Worm (Caenorhabditis elegans) whole organism, young adult: ENCODE results near the gene hipr-1.

Source experiments
- B0035.1 ChIP-seq: sonication (generic microtip); optimal IDR thresholded peaks from 2 replicates; lab custom pipeline; 2016; ENCODE audit warnings: missing genetic modification characterization, mild to moderate bottlenecking, missing compliant biosample characterization, missing genotype, missing genetic modification reagents
- B0336.3 ChIP-seq: fragments of 200-800 bp; sonication (Bioruptor generic); IDR thresholded peaks from 2 replicates; pipeline ENCODE4 v1.3.6; 2022; ENCODE audit warnings: missing genetic modification characterization, missing compliant biosample characterization
- D2030.7 ChIP-seq: fragments of 200-800 bp; sonication (Bioruptor generic); IDR thresholded peaks from 2 replicates; pipeline ENCODE4 v1.3.6; 2022; ENCODE audit warnings: missing genetic modification reagents, missing genetic modification characterization, missing compliant biosample characterization
- F22D6.2 ChIP-seq: sonication (generic microtip); optimal IDR thresholded peaks from 2 replicates; lab custom pipeline; 2016; ENCODE audit warnings: mild to moderate bottlenecking, missing genetic modification characterization, missing compliant biosample characterization
- F33H1.4 ChIP-seq: fragments of 200-800 bp; sonication (Bioruptor generic); IDR thresholded peaks from 2 replicates; pipeline ENCODE4 v1.3.6; 2022; ENCODE audit warnings: missing genetic modification reagents, missing genetic modification characterization, missing compliant biosample characterization
- F39B2.1 ChIP-seq: fragments of 200-800 bp; sonication (Bioruptor generic); IDR thresholded peaks from 2 replicates; pipeline ENCODE4 v1.3.6; 2022; ENCODE audit warnings: missing genetic modification reagents, missing genetic modification characterization, missing compliant biosample characterization
- F49E8.2 ChIP-seq: sonication (generic microtip); optimal IDR thresholded peaks from 3 replicates; lab custom pipeline; 2017; ENCODE audit warnings: missing genetic modification characterization, mild to moderate bottlenecking, missing compliant biosample characterization, antibody characterized with exemption, moderate library complexity; ENCODE audit not compliant: insufficient read depth
- T07F8.4 ChIP-seq: sonication (generic microtip); optimal IDR thresholded peaks from 2 replicates; lab custom pipeline; 2016; ENCODE audit warnings: mild to moderate bottlenecking, missing genetic modification characterization, moderate library complexity, missing compliant biosample characterization
- Y56A3A.18 ChIP-seq: fragments of 200-800 bp; sonication (Bioruptor generic); IDR thresholded peaks from 2 replicates; pipeline ENCODE4 v1.3.6; 2022; ENCODE audit warnings: missing genetic modification reagents, missing genetic modification characterization, missing compliant biosample characterization
- ama-1 ChIP-seq, 3 experiments: fragments of 150-350 bp in 1 of 3; sonication (generic microtip) in 2 of 3; optimal IDR thresholded peaks; 2 replicates each; lab custom pipeline; 2014 to 2018; ENCODE audit warnings: missing biosample characterization in 2 of 3, missing genetic modification characterization in 2 of 3, missing genetic modification reagents in 2 of 3
- athp-1 ChIP-seq: sonication (generic microtip); optimal IDR thresholded peaks from 2 replicates; lab custom pipeline; 2017; ENCODE audit warnings: mild to moderate bottlenecking, missing genetic modification characterization, missing compliant biosample characterization
- attf-6 ChIP-seq: fragments of 200-800 bp; sonication (Bioruptor generic); IDR thresholded peaks from 2 replicates; pipeline ENCODE4 v1.3.6; 2022; ENCODE audit warnings: missing genetic modification reagents, missing genetic modification characterization, missing compliant biosample characterization
- bed-2 ChIP-seq: fragments of 200-800 bp; sonication (Bioruptor generic); IDR thresholded peaks from 2 replicates; pipeline ENCODE4 v1.3.6; 2022; ENCODE audit warnings: missing genetic modification reagents, missing genetic modification characterization, missing compliant biosample characterization
- ccch-3 ChIP-seq: fragments of 200-800 bp; sonication (Bioruptor generic); optimal IDR thresholded peaks from 2 replicates; lab custom pipeline; 2018; ENCODE audit warnings: mild to moderate bottlenecking, missing genetic modification characterization, missing compliant biosample characterization
- ceh-100 ChIP-seq: fragments of 200-800 bp; sonication (Bioruptor generic); IDR thresholded peaks from 2 replicates; pipeline ENCODE4 v1.3.6; 2022; ENCODE audit warnings: missing genetic modification reagents, missing genetic modification characterization, missing compliant biosample characterization
- ceh-40 ChIP-seq: fragments of 200-800 bp; sonication (Bioruptor generic); IDR thresholded peaks from 2 replicates; pipeline ENCODE4 v1.3.6; 2022; ENCODE audit warnings: missing genetic modification characterization, missing compliant biosample characterization
- ceh-79 ChIP-seq: sonication (generic microtip); optimal IDR thresholded peaks from 2 replicates; lab custom pipeline; 2017; ENCODE audit warnings: mild to moderate bottlenecking, missing genetic modification characterization, missing compliant biosample characterization
- dox-1 ChIP-seq: fragments of 200-800 bp; sonication (Bioruptor generic); IDR thresholded peaks from 2 replicates; pipeline ENCODE4 v1.3.6; 2022; ENCODE audit warnings: missing genetic modification reagents, missing genetic modification characterization, missing compliant biosample characterization
- dpl-1 ChIP-seq: fragments of 150-350 bp; optimal IDR thresholded peaks from 2 replicates; lab custom pipeline; 2014; ENCODE audit warnings: missing biosample characterization, missing genetic modification reagents, missing genetic modification characterization
- efl-1 ChIP-seq: fragments of 150-350 bp; optimal IDR thresholded peaks from 2 replicates; lab custom pipeline; 2014; ENCODE audit warnings: missing biosample characterization, missing genetic modification reagents, missing genetic modification characterization
- egl-18 ChIP-seq: fragments of 200-800 bp; sonication (Bioruptor generic); IDR thresholded peaks from 2 replicates; pipeline ENCODE4 v1.3.6; 2022; ENCODE audit warnings: missing genetic modification reagents, missing genetic modification characterization, missing compliant biosample characterization
- egl-44 ChIP-seq: fragments of 200-800 bp; sonication (Bioruptor generic); IDR thresholded peaks from 2 replicates; pipeline ENCODE4 v1.3.6; 2022; ENCODE audit warnings: missing genetic modification reagents, missing genetic modification characterization, missing compliant biosample characterization
- ekl-4 ChIP-seq: fragments of 200-800 bp; sonication (Bioruptor generic); IDR thresholded peaks from 2 replicates; pipeline ENCODE4 v1.3.6; 2022; ENCODE audit warnings: missing genetic modification reagents, missing genetic modification characterization, missing compliant biosample characterization
- ets-4 ChIP-seq: fragments of 200-800 bp; sonication (Bioruptor generic); optimal IDR thresholded peaks from 2 replicates; lab custom pipeline; 2018; ENCODE audit warnings: mild to moderate bottlenecking, missing genetic modification characterization, missing compliant biosample characterization
- fkh-3 ChIP-seq: sonication (generic microtip); optimal IDR thresholded peaks from 2 replicates; lab custom pipeline; 2016; ENCODE audit warnings: mild to moderate bottlenecking, missing genetic modification characterization, missing compliant biosample characterization
- him-1 ChIP-seq: sonication (generic microtip); optimal IDR thresholded peaks from 2 replicates; lab custom pipeline; 2016; ENCODE audit warnings: missing genotype, missing genetic modification reagents, missing genetic modification characterization, missing compliant biosample characterization
- hmg-1.2 ChIP-seq: fragments of 200-800 bp; sonication (Bioruptor generic); IDR thresholded peaks from 2 replicates; pipeline ENCODE4 v1.3.6; 2022; ENCODE audit warnings: missing genetic modification reagents, missing genetic modification characterization, missing compliant biosample characterization
- hsf-1 ChIP-seq: fragments of 200-800 bp; sonication (Bioruptor generic); IDR thresholded peaks from 2 replicates; pipeline ENCODE4 v1.3.6; 2022; ENCODE audit warnings: missing genetic modification reagents, missing genetic modification characterization, missing compliant biosample characterization
- lin-35 ChIP-seq, 3 experiments: fragments of 150-350 bp in 2 of 3; sonication (generic microtip) in 1 of 3; optimal IDR thresholded peaks; 2 replicates each; lab custom pipeline; 2014 to 2018; ENCODE audit warnings: missing biosample characterization in 3 of 3, missing genetic modification characterization in 3 of 3, missing genetic modification reagents in 3 of 3
- lin-40 ChIP-seq: sonication (generic microtip); optimal IDR thresholded peaks from 2 replicates; lab custom pipeline; 2016; ENCODE audit warnings: missing genetic modification characterization, mild to moderate bottlenecking, missing compliant biosample characterization, missing genotype, missing genetic modification reagents
- lin-54 ChIP-seq: fragments of 200-800 bp; sonication (Bioruptor generic); optimal IDR thresholded peaks from 2 replicates; lab custom pipeline; 2018; ENCODE audit warnings: mild to moderate bottlenecking, missing genetic modification characterization, missing compliant biosample characterization
- lsl-1 ChIP-seq: fragments of 200-800 bp; sonication (Bioruptor generic); optimal IDR thresholded peaks from 2 replicates; lab custom pipeline; 2018; ENCODE audit warnings: mild to moderate bottlenecking, missing genetic modification characterization, moderate library complexity, missing compliant biosample characterization
- lsy-27 ChIP-seq: sonication (generic microtip); optimal IDR thresholded peaks from 2 replicates; lab custom pipeline; 2017; ENCODE audit warnings: missing genetic modification characterization, mild to moderate bottlenecking, missing compliant biosample characterization, antibody characterized with exemption, missing genotype, borderline replicate concordance; ENCODE audit not compliant: insufficient read depth
- madf-6 ChIP-seq: fragments of 200-800 bp; sonication (Bioruptor generic); IDR thresholded peaks from 2 replicates; pipeline ENCODE4 v1.3.6; 2022; ENCODE audit warnings: missing genetic modification reagents, missing genetic modification characterization, missing compliant biosample characterization
- madf-8 ChIP-seq: fragments of 200-800 bp; sonication (Bioruptor generic); conservative IDR thresholded peaks from 2 replicates; pipeline ENCODE4 v1.3.6; 2022; ENCODE audit warnings: missing genetic modification reagents, missing genetic modification characterization, missing compliant biosample characterization
- mel-28 ChIP-seq: sonication (generic microtip); optimal IDR thresholded peaks from 2 replicates; lab custom pipeline; 2016; ENCODE audit warnings: borderline replicate concordance, mild to moderate bottlenecking, missing genetic modification characterization, missing compliant biosample characterization
- nfya-1 ChIP-seq: sonication (generic microtip); optimal IDR thresholded peaks from 2 replicates; lab custom pipeline; 2017; ENCODE audit warnings: antibody characterized with exemption, missing compliant biosample characterization, missing genetic modification characterization, borderline replicate concordance; ENCODE audit not compliant: insufficient read depth
- nhr-27 ChIP-seq: fragments of 200-800 bp; sonication (Bioruptor generic); optimal IDR thresholded peaks from 2 replicates; lab custom pipeline; 2018; ENCODE audit warnings: mild to moderate bottlenecking, missing genetic modification characterization, moderate library complexity, missing compliant biosample characterization
- snpc-1.3 ChIP-seq: sonication (generic microtip); optimal IDR thresholded peaks from 2 replicates; lab custom pipeline; 2017; ENCODE audit warnings: missing genetic modification characterization, mild to moderate bottlenecking, missing compliant biosample characterization, antibody characterized with exemption, moderate library complexity, missing genotype, missing genetic modification reagents; ENCODE audit not compliant: insufficient read depth
- snpc-4 ChIP-seq, 5 experiments: fragments of 150-350 bp in 1 of 5; sonication (generic microtip) in 4 of 5; optimal IDR thresholded peaks; 2 replicates each; lab custom pipeline; 2014 to 2018; ENCODE audit warnings: missing genetic modification characterization in 5 of 5, missing biosample characterization in 3 of 5, antibody characterized with exemption in 2 of 5, mild to moderate bottlenecking in 2 of 5, missing compliant biosample characterization in 2 of 5, missing genotype in 2 of 5, moderate library complexity in 2 of 5, missing genetic modification reagents in 1 of 5
- sptf-2 ChIP-seq: fragments of 200-800 bp; sonication (Bioruptor generic); optimal IDR thresholded peaks from 2 replicates; lab custom pipeline; 2018; ENCODE audit warnings: mild to moderate bottlenecking, missing genetic modification characterization, missing compliant biosample characterization
- xnd-1 ChIP-seq: sonication (generic microtip); optimal IDR thresholded peaks from 2 replicates; lab custom pipeline; 2016; ENCODE audit warnings: missing genotype, missing genetic modification reagents, missing genetic modification characterization, missing compliant biosample characterization
- ztf-25 ChIP-seq: fragments of 200-800 bp; sonication (Bioruptor generic); IDR thresholded peaks from 2 replicates; pipeline ENCODE4 v1.3.6; 2022; ENCODE audit warnings: missing genetic modification reagents, missing genetic modification characterization, missing compliant biosample characterization
- ztf-28 ChIP-seq: fragments of 200-800 bp; sonication (Bioruptor generic); IDR thresholded peaks from 2 replicates; pipeline ENCODE4 v1.3.6; 2022; ENCODE audit warnings: missing genetic modification reagents, missing genetic modification characterization, missing compliant biosample characterization

hipr-1 gene

ce11 chrIII:8719769-8720252 is at the start of gene hipr-1:
TSS of gene hipr-1 (plus strand) at chrIII:8720202.
- TF ChIP-seq ztf-25 (GFP tag; lab: Robert Waterston, UW) (no peak), attf-6 (no peak), nfya-1 (tag; lab: Kevin White, UChicago) (no peak), T07F8.4 (tag; lab: Kevin White, UChicago) (no peak), B0035.1 (no peak), egl-18 (GFP tag; lab: Robert Waterston, UW) (no peak), lin-54 (GFP tag; lab: Kevin White, UChicago) (no peak), ceh-40 (GFP tag; lab: Robert Waterston, UW) (no peak), egl-44 (GFP tag; lab: Robert Waterston, UW) (no peak), ceh-100 (GFP tag; lab: Robert Waterston, UW) (no peak), dpl-1 (GFP tag; lab: Kevin White, UChicago) (no peak), lin-35 (GFP tag; optimal IDR thresholded peaks at IDR 0.05; lab: Kevin White, UChicago) (no peak), dox-1 (GFP tag; lab: Robert Waterston, UW) (no peak), mel-28 (no peak), ceh-79 (tag; lab: Kevin White, UChicago) (no peak)

- TF ChIP-seq xnd-1 (tag; lab: Kevin White, UChicago): peak; percentile 64
- TF ChIP-seq egl-44 (GFP tag; lab: Robert Waterston, UW): no peak
- peak; percentile 76 for TF ChIP-seq F33H1.4 (GFP tag; lab: Robert Waterston, UW)
- 0 out of 2 replicates have a peak, but pooled peaks have one; percentile 23 for TF ChIP-seq madf-8 (GFP tag; lab: Robert Waterston, UW)
- no peak for TF ChIP-seq snpc-4 (GFP tag; optimal IDR thresholded peaks at IDR 0.05; lab: Kevin White, UChicago)
- peak in 1 of 4 experiments; percentile 9 for TF ChIP-seq snpc-4 (tag; optimal IDR thresholded peaks at IDR 0.05; lab: Kevin White, UChicago)
- peak; percentile 43; the same call in 1 of the 2 replicates for TF ChIP-seq B0336.3 (GFP tag; lab: Robert Waterston, UW)
- TF ChIP-seq lin-54 (GFP tag; lab: Kevin White, UChicago): peak; percentile 47
- TF ChIP-seq F39B2.1 (GFP tag; lab: Robert Waterston, UW): no peak
- TF ChIP-seq ekl-4 (GFP tag; lab: Robert Waterston, UW): 0 out of 2 replicates have a peak, but pooled peaks have one; percentile 36
- TF ChIP-seq D2030.7 (GFP tag; lab: Robert Waterston, UW): no peak
- TF ChIP-seq him-1: peak; percentile 39
- TF ChIP-seq ztf-28 (GFP tag; lab: Robert Waterston, UW): no peak
- TF ChIP-seq lin-40: no peak
- TF ChIP-seq madf-6: peak; percentile 79
- peak; percentile 14 for TF ChIP-seq F49E8.2 (tag; lab: Kevin White, UChicago)
- peak; percentile 21 for TF ChIP-seq efl-1 (GFP tag; lab: Kevin White, UChicago)
- no peak for TF ChIP-seq hmg-1.2
- peak; percentile 86 for TF ChIP-seq lsl-1 (GFP tag; lab: Kevin White, UChicago)
- no peak for TF ChIP-seq snpc-1.3 (tag; lab: Kevin White, UChicago)
- no peak for TF ChIP-seq F22D6.2 (tag; lab: Kevin White, UChicago)
Measured at ce11 chrIII:8674980-8675485, 45.0 kb upstream of the hipr-1 start, which contains the start of gene pgl-2. TSS of gene pgl-2 (minus strand) at chrIII:8675435.

ce11 chrIII:8678371-8678770 is 41.6 kb upstream of the hipr-1 start:
- TF ChIP-seq ets-4 (GFP tag; lab: Kevin White, UChicago): no peak
- no peak for TF ChIP-seq ceh-79 (tag; lab: Kevin White, UChicago)
- no peak for TF ChIP-seq ccch-3 (GFP tag; lab: Kevin White, UChicago)
- TF ChIP-seq sptf-2 (GFP tag; lab: Kevin White, UChicago): peak; percentile 52
- no peak for TF ChIP-seq fkh-3 (tag; lab: Kevin White, UChicago)
- no peak for TF ChIP-seq ama-1 (optimal IDR thresholded peaks at IDR 0.05; lab: Kevin White, UChicago)
- TF ChIP-seq ama-1 (GFP tag; optimal IDR thresholded peaks at IDR 0.05; lab: Kevin White, UChicago): peak; percentile 70 to 89
- TF ChIP-seq lsy-27 (tag; lab: Kevin White, UChicago): no peak
- peak; percentile 92 for TF ChIP-seq athp-1 (tag; lab: Kevin White, UChicago)
- TF ChIP-seq hsf-1 (GFP tag; lab: Robert Waterston, UW): peak; percentile 43; the same call in 1 of the 2 replicates
- TF ChIP-seq nfya-1 (tag; lab: Kevin White, UChicago): no peak
- no peak for TF ChIP-seq bed-2 (GFP tag; lab: Robert Waterston, UW)
- peak; percentile 82 for TF ChIP-seq Y56A3A.18 (GFP tag; lab: Robert Waterston, UW)
- no peak for TF ChIP-seq nhr-27 (tag; lab: Kevin White, UChicago)
